Worm (Caenorhabditis elegans): ENCODE measurements around the gene F32D8.15.

- TF ChIP-seq dox-1 (GFP tag; IDR thresholded peaks at IDR 0.05) (no peak), F57C9.4 (tag; optimal IDR thresholded peaks at IDR 0.05) (no peak), hmg-20 (GFP tag; IDR thresholded peaks at IDR 0.05) (no peak), Y53F4B.3 (GFP tag; IDR thresholded peaks at IDR 0.05) (no peak), F52B5.7 (tag; optimal IDR thresholded peaks at IDR 0.05) (no peak), lag-1 (GFP tag; IDR thresholded peaks at IDR 0.05) (no peak)
Observed at ce11 chrV:10873190-10873589, 30.7 kb upstream of the F32D8.15 start.

All from whole organism, young adult.